Fruit fly (Drosophila melanogaster) whole organism, embryonic: ENCODE results near the gene CAH3.

Experiments
- Aef1 ChIP-seq: fragments of 200-800 bp; sonication (Bioruptor generic); IDR thresholded peaks from 3 replicates; pipeline ENCODE4 v1.3.6; 2022; ENCODE audit warnings: missing biosample characterization, missing genetic modification characterization
- B-H1 ChIP-seq: fragments of 200-800 bp; sonication (Bioruptor generic); IDR thresholded peaks from 3 replicates; pipeline ENCODE4 v1.3.6; 2022; ENCODE audit warnings: missing biosample characterization, missing genetic modification characterization
- CG11456 ChIP-seq: fragments of 200-800 bp; sonication (Bioruptor generic); IDR thresholded peaks from 3 replicates; pipeline ENCODE4 v1.3.6; 2022; ENCODE audit warnings: missing biosample characterization, missing genetic modification characterization
- CG11723 ChIP-seq: fragments of 200-800 bp; sonication (Bioruptor generic); optimal IDR thresholded peaks from 2 replicates; lab custom pipeline; 2017; ENCODE audit warnings: missing biosample characterization, mild to moderate bottlenecking, missing genetic modification characterization
- CG12391 ChIP-seq: fragments of 200-800 bp; sonication (Bioruptor generic); optimal IDR thresholded peaks from 3 replicates; lab custom pipeline; 2018; ENCODE audit warnings: missing biosample characterization, mild to moderate bottlenecking, missing genetic modification characterization, moderate library complexity
- CG13894 ChIP-seq: fragments of 200-800 bp; sonication (Bioruptor generic); optimal IDR thresholded peaks from 3 replicates; lab custom pipeline; 2018; ENCODE audit warnings: missing biosample characterization, mild to moderate bottlenecking, missing genetic modification characterization, moderate library complexity
- CG15269 ChIP-seq: fragments of 200-800 bp; sonication (Bioruptor generic); optimal IDR thresholded peaks from 2 replicates; lab custom pipeline; 2018; ENCODE audit warnings: missing biosample characterization, mild to moderate bottlenecking, missing genetic modification characterization, moderate library complexity
- CG1603 ChIP-seq: fragments of 200-800 bp; sonication (Bioruptor generic); optimal IDR thresholded peaks from 2 replicates; lab custom pipeline; 2019; ENCODE audit warnings: missing biosample characterization, mild to moderate bottlenecking, missing genetic modification characterization, moderate library complexity
- CG17568 ChIP-seq: fragments of 200-800 bp; sonication (Bioruptor generic); optimal IDR thresholded peaks from 2 replicates; lab custom pipeline; 2018; ENCODE audit warnings: missing biosample characterization, mild to moderate bottlenecking, missing genetic modification characterization, moderate library complexity
- CG17612 ChIP-seq: fragments of 200-800 bp; sonication (Bioruptor generic); IDR thresholded peaks from 2 replicates; pipeline ENCODE4 v1.3.6; 2022; ENCODE audit warnings: missing biosample characterization, missing genetic modification characterization
- CG17912 ChIP-seq: fragments of 200-800 bp; sonication (Bioruptor generic); optimal IDR thresholded peaks from 2 replicates; lab custom pipeline; 2018; ENCODE audit warnings: missing biosample characterization, mild to moderate bottlenecking, missing genetic modification characterization
- CG1832 ChIP-seq: fragments of 200-800 bp; sonication (Bioruptor generic); optimal IDR thresholded peaks from 2 replicates; lab custom pipeline; 2017; ENCODE audit warnings: missing biosample characterization, mild to moderate bottlenecking, missing genetic modification characterization, inconsistent platforms
- CG2116 ChIP-seq: fragments of 200-800 bp; sonication (Bioruptor generic); optimal IDR thresholded peaks from 3 replicates; lab custom pipeline; 2018; ENCODE audit warnings: missing biosample characterization, mild to moderate bottlenecking, missing genetic modification characterization
- CG2712 ChIP-seq: fragments of 200-800 bp; optimal IDR thresholded peaks from 3 replicates; lab custom pipeline; 2019; ENCODE audit warnings: missing biosample characterization, mild to moderate bottlenecking, missing genetic modification characterization, moderate library complexity
- CG30403 ChIP-seq: fragments of 200-800 bp; sonication (Bioruptor generic); optimal IDR thresholded peaks from 3 replicates; lab custom pipeline; 2016; ENCODE audit warnings: missing biosample characterization, missing genetic modification characterization
- CG33213 ChIP-seq: fragments of 200-800 bp; sonication (Bioruptor generic); optimal IDR thresholded peaks from 3 replicates; lab custom pipeline; 2016; ENCODE audit warnings: missing biosample characterization, missing genetic modification characterization
- CG4424 ChIP-seq: fragments of 200-800 bp; sonication (Bioruptor generic); optimal IDR thresholded peaks from 3 replicates; lab custom pipeline; 2016; ENCODE audit warnings: missing biosample characterization, missing genetic modification characterization
- CG4617 ChIP-seq: fragments of 200-800 bp; sonication (Bioruptor generic); optimal IDR thresholded peaks from 3 replicates; lab custom pipeline; 2016; ENCODE audit warnings: missing biosample characterization, missing genetic modification characterization, borderline replicate concordance
- CG6689 ChIP-seq: fragments of 200-800 bp; sonication (Bioruptor generic); IDR thresholded peaks from 2 replicates; pipeline ENCODE4 v1.3.6; 2022; ENCODE audit warnings: missing biosample characterization, missing genetic modification characterization
- CG7372 ChIP-seq: fragments of 200-800 bp; sonication (Bioruptor generic); IDR thresholded peaks from 2 replicates; pipeline ENCODE4 v1.3.6; 2022; ENCODE audit warnings: missing biosample characterization, missing genetic modification characterization
- CG8478 ChIP-seq: fragments of >200 bp; optimal IDR thresholded peaks from 2 replicates; lab custom pipeline; 2018
- Chrac-16 ChIP-seq: fragments of 200-800 bp; sonication (Bioruptor generic); optimal IDR thresholded peaks from 3 replicates; lab custom pipeline; 2016; ENCODE audit warnings: missing biosample characterization, missing genetic modification characterization
- E2f2 ChIP-seq: fragments of 200-800 bp; sonication (Bioruptor generic); IDR thresholded peaks from 2 replicates; pipeline ENCODE4 v1.3.6; 2022; ENCODE audit warnings: missing biosample characterization, missing genetic modification characterization
- ERR ChIP-seq: fragments of 200-800 bp; sonication (Bioruptor generic); optimal IDR thresholded peaks from 2 replicates; lab custom pipeline; 2016; ENCODE audit warnings: missing biosample characterization, missing genetic modification characterization
- Fer1 ChIP-seq: fragments of 200-800 bp; sonication (Bioruptor generic); optimal IDR thresholded peaks from 2 replicates; lab custom pipeline; 2017; ENCODE audit warnings: missing biosample characterization, mild to moderate bottlenecking, missing genetic modification characterization
- Mes4 ChIP-seq: fragments of 200-800 bp; sonication (Bioruptor generic); optimal IDR thresholded peaks from 2 replicates; lab custom pipeline; 2016; ENCODE audit warnings: missing biosample characterization, missing genetic modification characterization
- Nf-YA ChIP-seq: fragments of 200-800 bp; sonication (Bioruptor generic); IDR thresholded peaks from 2 replicates; pipeline ENCODE4 v1.3.6; 2022; ENCODE audit warnings: missing biosample characterization, missing genetic modification characterization
- Nf-YC ChIP-seq: fragments of 200-800 bp; optimal IDR thresholded peaks from 3 replicates; lab custom pipeline; 2019; ENCODE audit warnings: missing biosample characterization, mild to moderate bottlenecking, missing genetic modification characterization, moderate library complexity
- NfI ChIP-seq: fragments of 200-800 bp; sonication (Bioruptor generic); optimal IDR thresholded peaks from 3 replicates; lab custom pipeline; 2018; ENCODE audit warnings: missing biosample characterization, mild to moderate bottlenecking, missing genetic modification characterization, moderate library complexity
- Oli ChIP-seq: fragments of 200-800 bp; sonication (Bioruptor generic); optimal IDR thresholded peaks from 2 replicates; lab custom pipeline; 2018; ENCODE audit warnings: missing biosample characterization, mild to moderate bottlenecking, missing genetic modification characterization, moderate library complexity
- Optix ChIP-seq: fragments of 200-800 bp; sonication (Bioruptor generic); IDR thresholded peaks from 3 replicates; pipeline ENCODE4 v1.3.6; 2022; ENCODE audit warnings: missing biosample characterization, missing genetic modification characterization
- ap ChIP-seq: fragments of 200-800 bp; sonication (Bioruptor generic); IDR thresholded peaks from 2 replicates; pipeline ENCODE4 v1.3.6; 2022; ENCODE audit warnings: missing biosample characterization, missing genetic modification characterization
- bigmax ChIP-seq: fragments of 200-800 bp; sonication (Bioruptor generic); optimal IDR thresholded peaks from 2 replicates; lab custom pipeline; 2018; ENCODE audit warnings: missing biosample characterization, mild to moderate bottlenecking, missing genetic modification characterization
- corto ChIP-seq: fragments of 200-800 bp; sonication (Bioruptor generic); optimal IDR thresholded peaks from 2 replicates; lab custom pipeline; 2016; ENCODE audit warnings: missing biosample characterization, mild to moderate bottlenecking, missing genetic modification characterization, moderate library complexity
- dimm ChIP-seq: fragments of 200-800 bp; sonication (Bioruptor generic); IDR thresholded peaks from 2 replicates; pipeline ENCODE4 v1.3.6; 2022; ENCODE audit warnings: missing biosample characterization, missing genetic modification characterization
- dmrt11E ChIP-seq: fragments of 200-800 bp; sonication (Bioruptor generic); optimal IDR thresholded peaks from 3 replicates; lab custom pipeline; 2018; ENCODE audit warnings: missing biosample characterization, mild to moderate bottlenecking, missing genetic modification characterization, moderate library complexity
- ewg ChIP-seq: fragments of 200-800 bp; sonication (Bioruptor generic); optimal IDR thresholded peaks from 3 replicates; lab custom pipeline; 2017; ENCODE audit warnings: mild to moderate bottlenecking, missing biosample characterization, missing genetic modification reagents, missing genetic modification characterization
- gfzf ChIP-seq: fragments of 200-800 bp; sonication (Bioruptor generic); optimal IDR thresholded peaks from 2 replicates; lab custom pipeline; 2016; ENCODE audit warnings: missing biosample characterization, mild to moderate bottlenecking, missing genetic modification characterization, moderate library complexity
- hbn ChIP-seq: fragments of 200-800 bp; sonication (Bioruptor generic); IDR thresholded peaks from 2 replicates; pipeline ENCODE4 v1.3.6; 2022; ENCODE audit warnings: missing biosample characterization, missing genetic modification characterization; ENCODE audit not compliant: partially characterized antibody
- pita ChIP-seq: fragments of 200-800 bp; sonication (Bioruptor generic); optimal IDR thresholded peaks from 2 replicates; lab custom pipeline; 2017; ENCODE audit warnings: missing biosample characterization, mild to moderate bottlenecking, missing genetic modification characterization
- ranshi ChIP-seq: fragments of 200-800 bp; sonication (Bioruptor generic); IDR thresholded peaks from 2 replicates; pipeline ENCODE4 v1.3.6; 2022; ENCODE audit warnings: missing biosample characterization, missing genetic modification characterization
- repo ChIP-seq: fragments of 200-800 bp; sonication (Bioruptor generic); optimal IDR thresholded peaks from 2 replicates; lab custom pipeline; 2016; ENCODE audit warnings: missing biosample characterization, missing genetic modification characterization
- so ChIP-seq: fragments of 200-800 bp; sonication (Bioruptor generic); IDR thresholded peaks from 3 replicates; pipeline ENCODE4 v1.3.6; 2022; ENCODE audit warnings: missing biosample characterization, missing genetic modification characterization
- sr ChIP-seq: fragments of 200-800 bp; sonication (Bioruptor generic); IDR thresholded peaks from 3 replicates; pipeline ENCODE4 v1.3.6; 2022; ENCODE audit warnings: missing biosample characterization, missing genetic modification characterization
- toy ChIP-seq: fragments of 200-800 bp; sonication (Bioruptor generic); IDR thresholded peaks from 2 replicates; pipeline ENCODE4 v1.3.6; 2022; ENCODE audit warnings: missing biosample characterization, missing genetic modification characterization
- ttk ChIP-seq: fragments of 200-800 bp; sonication (Bioruptor generic); IDR thresholded peaks from 2 replicates; pipeline ENCODE4 v2.1.2; 2022; ENCODE audit warnings: missing biosample characterization, missing genetic modification characterization
- wor ChIP-seq: fragments of 200-800 bp; sonication (Bioruptor generic); IDR thresholded peaks from 2 replicates; pipeline ENCODE4 v1.3.6; 2022; ENCODE audit warnings: missing biosample characterization, missing genetic modification characterization
- z ChIP-seq: fragments of 200-800 bp; sonication (Bioruptor generic); IDR thresholded peaks from 3 replicates; pipeline ENCODE4 v1.3.6; 2022; ENCODE audit warnings: missing biosample characterization, missing genetic modification characterization
- zf30C ChIP-seq: fragments of 200-800 bp; sonication (Bioruptor generic); optimal IDR thresholded peaks from 3 replicates; lab custom pipeline; 2018; ENCODE audit warnings: missing biosample characterization, mild to moderate bottlenecking, missing genetic modification characterization

CAH3 gene

dm6 chrX:8714064-8715046 lies 33.3 kb downstream of the CAH3 start, which contains the start of the genes CG2004 and CG1785 (continued):
- peak; percentile 66 for TF ChIP-seq CG17912 (GFP tag; lab: Kevin White, UChicago)
- peak; percentile 19 for TF ChIP-seq gfzf
- TF ChIP-seq z: no peak
- TF ChIP-seq ranshi (GFP tag; lab: Robert Waterston, UW): peak; percentile 93
- TF ChIP-seq CG7372 (GFP tag; lab: Robert Waterston, UW): peak; percentile 92
- TF ChIP-seq CG33213 (GFP tag; lab: Kevin White, UChicago): peak; percentile 79
- TF ChIP-seq Chrac-16 (GFP tag; lab: Kevin White, UChicago): peak; percentile 94
- peak; percentile 73; the same call in 1 of the 2 replicates for TF ChIP-seq hbn (GFP tag; lab: Robert Waterston, UW)
- peak; percentile 82 for TF ChIP-seq CG17612
- TF ChIP-seq CG2712 (tag; lab: Kevin White, UChicago): peak; percentile 93
- TF ChIP-seq corto (GFP tag; lab: Kevin White, UChicago): no peak
- TF ChIP-seq CG4424 (GFP tag; lab: Kevin White, UChicago): peak; percentile 91
- TF ChIP-seq ewg: peak; percentile 83
- peak; percentile 79 for TF ChIP-seq Oli (tag; lab: Kevin White, UChicago)
- TF ChIP-seq CG12391 (tag; lab: Kevin White, UChicago): peak; percentile 94
- TF ChIP-seq Aef1: peak; percentile 93
- peak; percentile 91 for TF ChIP-seq CG4617 (GFP tag; lab: Kevin White, UChicago)
- peak; percentile 27; the same call in 1 of the 2 replicates for TF ChIP-seq dimm
- peak; percentile 93 for TF ChIP-seq Optix (GFP tag; lab: Robert Waterston, UW)
- peak; percentile 80 for TF ChIP-seq CG2116 (GFP tag; lab: Kevin White, UChicago)
- no peak for TF ChIP-seq bigmax
- TF ChIP-seq repo (GFP tag; lab: Kevin White, UChicago): peak; percentile 44
- peak; percentile 69 for TF ChIP-seq Mes4 (GFP tag; lab: Kevin White, UChicago)
- TF ChIP-seq Nf-YC (tag; lab: Kevin White, UChicago): peak; percentile 81
- peak; percentile 89 for TF ChIP-seq ap
- TF ChIP-seq Nf-YA: peak; percentile 81
- TF ChIP-seq CG11723 (GFP tag; lab: Kevin White, UChicago): peak; percentile 83
- peak; percentile 92 for TF ChIP-seq NfI
- peak; percentile 85; the same call in 2 of the 3 replicates for TF ChIP-seq so (GFP tag; lab: Robert Waterston, UW)
- TF ChIP-seq ttk: peak; percentile 92
- no peak for TF ChIP-seq CG1832 (GFP tag; lab: Kevin White, UChicago)
- peak; percentile 84 for TF ChIP-seq CG15269 (tag; lab: Kevin White, UChicago)
- peak; percentile 94 for TF ChIP-seq CG11456 (GFP tag; lab: Robert Waterston, UW)
- TF ChIP-seq ERR (GFP tag; lab: Kevin White, UChicago): peak; percentile 85
- TF ChIP-seq wor: peak; percentile 85
- TF ChIP-seq zf30C (GFP tag; lab: Kevin White, UChicago): no peak
- peak; percentile 95 for TF ChIP-seq CG30403 (GFP tag; lab: Kevin White, UChicago)
- TF ChIP-seq toy: peak; percentile 79
- peak; percentile 61; the same call in 1 of the 3 replicates for TF ChIP-seq sr (GFP tag; lab: Robert Waterston, UW)
- TF ChIP-seq CG8478 (lab: Kevin White, UChicago): no peak
- peak; percentile 80 for TF ChIP-seq CG1603 (tag; lab: Kevin White, UChicago)
- peak; percentile 86 for TF ChIP-seq B-H1 (GFP tag; lab: Robert Waterston, UW)
- no peak for TF ChIP-seq pita (GFP tag; lab: Kevin White, UChicago)
- TF ChIP-seq CG17568: no peak
- TF ChIP-seq CG6689: peak; percentile 94
- peak; percentile 73; the same call in 1 of the 2 replicates for TF ChIP-seq E2f2 (GFP tag; lab: Robert Waterston, UW)
- peak; percentile 89 for TF ChIP-seq CG13894 (tag; lab: Kevin White, UChicago)
- peak; percentile 89 for TF ChIP-seq dmrt11E (tag; lab: Kevin White, UChicago)
- TF ChIP-seq Fer1 (GFP tag; lab: Kevin White, UChicago): peak; percentile 90
